Worm (Caenorhabditis elegans) whole organism, late embryonic: ENCODE measurements around the gene K10C2.8.

Experiments
- C38D4.7 ChIP-seq: fragments of 200-800 bp; sonication (Bioruptor generic); optimal IDR thresholded peaks from 2 replicates; lab custom pipeline; 2018; ENCODE audit warnings: mild to moderate bottlenecking, missing genetic modification characterization, moderate library complexity, missing compliant biosample characterization
- ama-1 ChIP-seq: fragments of 150-350 bp; optimal IDR thresholded peaks from 2 replicates; lab custom pipeline; 2014
- ceh-45 ChIP-seq: fragments of 200-800 bp; sonication (Bioruptor generic); IDR thresholded peaks from 2 replicates; pipeline ENCODE4 v1.3.6; 2022; ENCODE audit warnings: missing genetic modification reagents, missing genetic modification characterization, missing compliant biosample characterization
- ceh-9 ChIP-seq: sonication (generic microtip); optimal IDR thresholded peaks from 2 replicates; lab custom pipeline; 2016; ENCODE audit warnings: mild to moderate bottlenecking, missing genetic modification characterization, inconsistent platforms, missing compliant biosample characterization
- elt-4 ChIP-seq: sonication (generic microtip); optimal IDR thresholded peaks from 2 replicates; lab custom pipeline; 2016; ENCODE audit warnings: missing genetic modification characterization, missing compliant biosample characterization
- fkh-10 ChIP-seq: fragments of 150-350 bp; optimal IDR thresholded peaks from 2 replicates; lab custom pipeline; 2014; ENCODE audit warnings: missing biosample characterization, missing genetic modification reagents, missing genetic modification characterization
- mec-3 ChIP-seq: sonication (generic microtip); optimal IDR thresholded peaks from 2 replicates; lab custom pipeline; 2016; ENCODE audit warnings: borderline replicate concordance, missing genetic modification characterization, missing compliant biosample characterization
- nfya-1 ChIP-seq: sonication (generic microtip); optimal IDR thresholded peaks from 2 replicates; lab custom pipeline; 2017; ENCODE audit warnings: missing genetic modification characterization, mild to moderate bottlenecking, missing compliant biosample characterization, antibody characterized with exemption, moderate library complexity
- pag-3 ChIP-seq: sonication (generic microtip); optimal IDR thresholded peaks from 2 replicates; lab custom pipeline; 2016; ENCODE audit warnings: missing compliant biosample characterization, missing genetic modification characterization, borderline replicate concordance
- pha-4 ChIP-seq: fragments of 150-350 bp; optimal IDR thresholded peaks from 2 replicates; lab custom pipeline; 2018; ENCODE audit warnings: missing biosample characterization, missing genetic modification reagents, missing genetic modification characterization
- tbx-7 ChIP-seq: sonication (generic microtip); optimal IDR thresholded peaks from 2 replicates; lab custom pipeline; 2016; ENCODE audit warnings: missing genotype, missing genetic modification characterization, missing compliant biosample characterization

DNA sequence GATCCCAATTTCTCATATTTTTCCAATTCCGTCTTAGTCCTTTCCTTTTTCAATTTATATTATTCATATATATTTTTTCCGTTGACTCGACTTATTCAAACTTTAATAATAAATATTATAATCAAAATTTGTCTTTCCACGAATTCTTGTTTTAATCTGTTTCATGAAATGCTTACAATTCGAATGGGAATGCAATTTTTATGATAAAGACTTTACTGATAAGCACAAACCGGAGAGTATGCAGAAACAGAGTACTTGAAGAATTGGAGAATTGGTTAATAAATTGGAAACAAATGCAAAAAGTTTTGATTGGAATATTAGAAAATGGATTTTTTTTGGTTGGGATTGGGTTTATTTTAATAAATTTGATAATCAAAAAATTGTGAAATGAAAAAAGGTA lies 29.2 kb downstream of the K10C2.8 start:
- TF ChIP-seq pha-4 (tag; lab: Kevin White, UChicago) (no peak), ceh-45 (no peak), mec-3 (tag; lab: Kevin White, UChicago) (no peak), fkh-10 (GFP tag; lab: Kevin White, UChicago) (no peak), elt-4 (tag; lab: Kevin White, UChicago) (no peak), tbx-7 (no peak), pag-3 (tag; lab: Kevin White, UChicago) (no peak), ama-1 (lab: Kevin White, UChicago) (no peak), ceh-9 (tag; lab: Kevin White, UChicago) (no peak), nfya-1 (tag; lab: Kevin White, UChicago) (no peak), C38D4.7 (GFP tag; lab: Kevin White, UChicago) (no peak)
